Fruit fly (Drosophila melanogaster) whole organism, wandering third instar larva: ENCODE measurements around the gene CG6144.

Source experiments
- CG32264 ChIP-seq: fragments of 200-800 bp; sonication (Bioruptor generic); optimal IDR thresholded peaks from 2 replicates; lab custom pipeline; 2016; ENCODE audit warnings: missing biosample characterization, missing genetic modification characterization
- Dif ChIP-seq: fragments of 200-275, 200-300 bp; sonication (Bioruptor generic); optimal IDR thresholded peaks from 2 replicates; lab custom pipeline; 2018; ENCODE audit warnings: missing biosample characterization, missing genetic modification characterization; ENCODE audit not compliant: partially characterized antibody
- OdsH ChIP-seq: fragments of 200-800 bp; sonication (Bioruptor generic); optimal IDR thresholded peaks from 2 replicates; lab custom pipeline; 2016; ENCODE audit warnings: missing biosample characterization, mild to moderate bottlenecking, missing genetic modification characterization
- dl ChIP-seq, 2 experiments: fragments of 175-275, 200-275 bp in 1 of 2; fragments of 200-275 bp in 1 of 2; sonication (Bioruptor generic); optimal IDR thresholded peaks; lab custom pipeline; 2018; ENCODE audit warnings: mild to moderate bottlenecking in 2 of 2, missing biosample characterization in 2 of 2, missing genetic modification characterization in 2 of 2, moderate library complexity in 2 of 2; ENCODE audit not compliant: partially characterized antibody in 2 of 2, insufficient read depth in 1 of 2
- dmrt93B ChIP-seq: fragments of 200-800 bp; sonication (Bioruptor generic); optimal IDR thresholded peaks from 2 replicates; lab custom pipeline; 2018; ENCODE audit warnings: missing biosample characterization, mild to moderate bottlenecking, missing genetic modification characterization
- h ChIP-seq: fragments of 200-800 bp; sonication (Bioruptor generic); optimal IDR thresholded peaks from 3 replicates; lab custom pipeline; 2016; ENCODE audit warnings: missing biosample characterization, mild to moderate bottlenecking, missing genetic modification characterization
- lola ChIP-seq: fragments of >200 bp; optimal IDR thresholded peaks from 2 replicates; lab custom pipeline; 2017; ENCODE audit warnings: missing biosample characterization, missing genetic modification characterization
- sage ChIP-seq: fragments of 200-800 bp; sonication (Bioruptor generic); optimal IDR thresholded peaks from 2 replicates; lab custom pipeline; 2016; ENCODE audit warnings: missing biosample characterization, mild to moderate bottlenecking, missing genetic modification characterization
- usp ChIP-seq: fragments of >200 bp; optimal IDR thresholded peaks from 2 replicates; lab custom pipeline; 2017; ENCODE audit warnings: missing biosample characterization, missing genetic modification characterization
- woc ChIP-seq: sonication (Bioruptor generic); optimal IDR thresholded peaks from 2 replicates; lab custom pipeline; 2016; ENCODE audit warnings: missing biosample characterization, mild to moderate bottlenecking, missing genetic modification characterization

DNA sequence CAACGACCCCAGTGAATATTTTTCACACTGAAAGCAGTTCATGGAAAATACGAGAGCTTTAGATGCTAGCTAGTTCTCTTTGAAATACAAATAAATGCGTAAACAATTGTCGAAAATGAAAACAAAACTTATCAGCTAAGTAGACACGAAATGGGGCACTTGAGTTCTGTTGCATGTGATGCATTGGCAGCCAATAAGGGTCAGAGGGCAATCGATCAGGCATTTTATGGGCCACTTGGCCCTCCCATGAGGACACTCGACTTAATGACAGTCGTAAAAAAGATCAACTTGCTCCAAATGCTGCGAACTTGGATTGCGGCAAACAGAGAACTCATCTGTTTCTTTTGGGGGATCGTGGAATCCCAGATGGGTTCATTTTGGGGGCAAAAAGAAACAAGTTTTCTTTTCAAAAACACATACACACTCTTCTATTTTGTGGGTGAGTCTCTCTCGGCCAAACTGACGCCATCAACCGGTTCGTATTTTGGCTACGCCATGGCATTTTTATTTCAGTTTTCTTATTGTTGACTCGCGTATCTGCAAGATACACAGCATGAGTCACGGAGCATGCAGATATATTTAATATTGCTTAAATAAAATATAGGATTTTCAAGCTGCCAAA, 15.0 kb downstream of the CG6144 start:
- TF ChIP-seq usp (GFP tag; lab: Kevin White, UChicago) (no peak), dl (GFP tag; optimal IDR thresholded peaks at IDR 0.05; lab: Kevin White, UChicago; ENCODE audit: insufficient read depth in 1 of 2, partially characterized antibody in 2 of 2) (no peak), sage (no peak), CG32264 (GFP tag; lab: Kevin White, UChicago) (no peak), OdsH (GFP tag; lab: Kevin White, UChicago) (no peak), h (GFP tag; lab: Kevin White, UChicago) (no peak), woc (GFP tag; lab: Kevin White, UChicago) (no peak), lola (no peak), dmrt93B (no peak), Dif (GFP tag; lab: Kevin White, UChicago) (no peak)
